Fruit fly (Drosophila melanogaster) whole organism, adult: ENCODE data around the gene jet.

Experiments
- CG11617 ChIP-seq: fragments of 200-800 bp; sonication (Bioruptor generic); optimal IDR thresholded peaks from 2 replicates; lab custom pipeline; 2017; ENCODE audit warnings: mild to moderate bottlenecking, missing biosample characterization, missing genetic modification reagents, missing genetic modification characterization
- CG12768 ChIP-seq: fragments of 200-800 bp; sonication (Bioruptor generic); optimal IDR thresholded peaks from 2 replicates; lab custom pipeline; 2017; ENCODE audit warnings: missing biosample characterization, missing genetic modification characterization, mild to moderate bottlenecking, moderate library complexity, missing genetic modification reagents
- CG14711 ChIP-seq: fragments of 200-800 bp; sonication (Bioruptor generic); optimal IDR thresholded peaks from 2 replicates; lab custom pipeline; 2018; ENCODE audit warnings: missing biosample characterization, mild to moderate bottlenecking, missing genetic modification characterization, moderate library complexity
- CG5204 ChIP-seq: fragments of 200-800 bp; sonication (Bioruptor generic); optimal IDR thresholded peaks from 2 replicates; lab custom pipeline; 2016; ENCODE audit warnings: missing biosample characterization, missing genetic modification characterization
- CG7101 ChIP-seq: fragments of 200-800 bp; sonication (Bioruptor generic); optimal IDR thresholded peaks from 2 replicates; lab custom pipeline; 2018; ENCODE audit warnings: missing biosample characterization, mild to moderate bottlenecking, missing genetic modification characterization, moderate library complexity
- Crg-1 ChIP-seq: fragments of 200-800 bp; sonication (Bioruptor generic); optimal IDR thresholded peaks from 2 replicates; lab custom pipeline; 2016; ENCODE audit warnings: missing biosample characterization, missing genetic modification characterization
- Mnt ChIP-seq: fragments of 200-800 bp; sonication (Bioruptor generic); optimal IDR thresholded peaks from 2 replicates; lab custom pipeline; 2016; ENCODE audit warnings: missing biosample characterization, mild to moderate bottlenecking, missing genetic modification characterization
- cnc ChIP-seq, 2 experiments: fragments of >200 bp; optimal IDR thresholded peaks; 2 replicates each; lab custom pipeline; 2017
- kay ChIP-seq: fragments of 200-800 bp; sonication (Bioruptor generic); peaks from one replicate; lab custom pipeline; 2016; ENCODE audit warnings: missing biosample characterization, missing genetic modification characterization, borderline replicate concordance
- ovo ChIP-seq: fragments of 200-800 bp; sonication (Bioruptor generic); optimal IDR thresholded peaks from 2 replicates; lab custom pipeline; 2016; ENCODE audit warnings: missing biosample characterization, missing genetic modification characterization

dm6 chr2L:4981278-4981966, 31.8 kb upstream of the jet start, which contains the start of the genes CG8892 and CG34126:
- TF ChIP-seq kay (GFP tag; lab: Kevin White, UChicago): no peak
- peak; percentile 99 for TF ChIP-seq ovo (GFP tag; lab: Kevin White, UChicago)
- peak; percentile 99 for TF ChIP-seq CG12768
- peak; percentile 97 for TF ChIP-seq Mnt (GFP tag; lab: Kevin White, UChicago)
- peak; percentile 95 for TF ChIP-seq CG14711 (tag; lab: Kevin White, UChicago)
- no peak for TF ChIP-seq cnc (optimal IDR thresholded peaks at IDR 0.05; lab: Kevin White, UChicago)
- peak; percentile 98 for TF ChIP-seq CG5204 (GFP tag; lab: Kevin White, UChicago)
- peak; percentile 99 for TF ChIP-seq Crg-1 (GFP tag; lab: Kevin White, UChicago)
- peak; percentile 99 for TF ChIP-seq CG11617 (GFP tag; lab: Kevin White, UChicago)
- peak; percentile 98 for TF ChIP-seq CG7101 (tag; lab: Kevin White, UChicago)
